Fruit fly (Drosophila melanogaster): ENCODE results near the gene CG42245.

The CG42245 gene

dm6 chr3L:2634929-2635799 lies 3.6 kb downstream of the CG42245 start (continued):
- TF ChIP-seq CG13123 (GFP tag; optimal IDR thresholded peaks at IDR 0.05) (peak; percentile 26), CG1602 (GFP tag; optimal IDR thresholded peaks at IDR 0.05) (no peak), CG8359 (GFP tag; optimal IDR thresholded peaks at IDR 0.05; ENCODE audit: borderline replicate concordance) (peak; percentile 24), H15 (GFP tag; IDR thresholded peaks at IDR 0.05) (peak; percentile 66; the same call in 2 of the 3 replicates), yki (optimal IDR thresholded peaks at IDR 0.05) (no peak), CG11456 (GFP tag; IDR thresholded peaks at IDR 0.05) (peak; percentile 89), CTCF (GFP tag; optimal IDR thresholded peaks at IDR 0.05) (peak; percentile 64), Stat92E (GFP tag; optimal IDR thresholded peaks at IDR 0.05) (no peak), Atf3 (GFP tag; optimal IDR thresholded peaks at IDR 0.05) (peak; percentile 59), CG13424 (tag; optimal IDR thresholded peaks at IDR 0.05) (peak; percentile 59), CG2875 (GFP tag; optimal IDR thresholded peaks at IDR 0.05) (peak; percentile 80), bcd (GFP tag; optimal IDR thresholded peaks at IDR 0.05) (peak; percentile 87), hkb (optimal IDR thresholded peaks at IDR 0.05) (no peak), hkb (GFP tag; IDR thresholded peaks at IDR 0.05) (peak; percentile 78), gfzf (GFP tag; optimal IDR thresholded peaks at IDR 0.05) (peak; percentile 32), inv (GFP tag; IDR thresholded peaks at IDR 0.05; ENCODE audit: partially characterized antibody) (peak; percentile 71), ara (GFP tag; IDR thresholded peaks at IDR 0.05) (peak; percentile 75), nerfin-2 (GFP tag; IDR thresholded peaks at IDR 0.05; ENCODE audit: partially characterized antibody) (peak; percentile 70), Hand (GFP tag; optimal IDR thresholded peaks at IDR 0.05) (peak; percentile 87), CG17912 (GFP tag; optimal IDR thresholded peaks at IDR 0.05) (peak; percentile 91), Hey (tag; optimal IDR thresholded peaks at IDR 0.05) (peak; percentile 87), nau (GFP tag; optimal IDR thresholded peaks at IDR 0.05) (peak; percentile 86), CG12744 (GFP tag; optimal IDR thresholded peaks at IDR 0.05) (peak; percentile 60), CG33557 (GFP tag; optimal IDR thresholded peaks at IDR 0.05) (peak; percentile 88), BEAF-32 (GFP tag; optimal IDR thresholded peaks at IDR 0.05) (peak; percentile 78), Pdp1 (GFP tag; optimal IDR thresholded peaks at IDR 0.05) (peak; percentile 79 to 84), Neu2 (GFP tag; optimal IDR thresholded peaks at IDR 0.05; ENCODE audit: borderline replicate concordance) (peak; percentile 32), Hr78 (GFP tag; optimal IDR thresholded peaks at IDR 0.05) (no peak), Dip2 (GFP tag; IDR thresholded peaks at IDR 0.05) (no peak), Deaf1 (tag; optimal IDR thresholded peaks at IDR 0.05) (peak; percentile 27), gcm (GFP tag; optimal IDR thresholded peaks at IDR 0.05) (peak; percentile 81), sqz (GFP tag; optimal IDR thresholded peaks at IDR 0.05) (peak; percentile 91), Nf-YB (GFP tag; optimal IDR thresholded peaks at IDR 0.05) (peak; percentile 54), CG7372 (GFP tag; IDR thresholded peaks at IDR 0.05) (peak; percentile 70; the same call in 1 of the 2 replicates), Nf-YC (tag; optimal IDR thresholded peaks at IDR 0.05) (peak; percentile 59), psq (GFP tag; optimal IDR thresholded peaks at IDR 0.05) (peak; percentile 99), hb (GFP tag; IDR thresholded peaks at IDR 0.05; ENCODE audit: partially characterized antibody) (peak; percentile 71; the same call in 2 of the 3 replicates), sr (GFP tag; IDR thresholded peaks at IDR 0.05) (peak; percentile 69), sisA (GFP tag; IDR thresholded peaks at IDR 0.05) (no peak), usp (GFP tag; optimal IDR thresholded peaks at IDR 0.05) (no peak), Atf6 (GFP tag; IDR thresholded peaks at IDR 0.05) (peak; percentile 81), CG15479 (GFP tag; optimal IDR thresholded peaks at IDR 0.05) (peak; percentile 55), row (GFP tag; IDR thresholded peaks at IDR 0.05) (peak; percentile 61), CG32532 (GFP tag; IDR thresholded peaks at IDR 0.05) (peak; percentile 85), ewg (GFP tag; optimal IDR thresholded peaks at IDR 0.05) (peak; percentile 90), corto (GFP tag; optimal IDR thresholded peaks at IDR 0.05) (peak; percentile 82), bowl (GFP tag; IDR thresholded peaks at IDR 0.05) (no peak; the same call in 1 of the 2 replicates), mld (GFP tag; IDR thresholded peaks at IDR 0.05; ENCODE audit: partially characterized antibody) (peak; percentile 78; the same call in 2 of the 3 replicates)
